Worm (Caenorhabditis elegans): Measurements from ENCODE around the gene W07A12.4.

DNA sequence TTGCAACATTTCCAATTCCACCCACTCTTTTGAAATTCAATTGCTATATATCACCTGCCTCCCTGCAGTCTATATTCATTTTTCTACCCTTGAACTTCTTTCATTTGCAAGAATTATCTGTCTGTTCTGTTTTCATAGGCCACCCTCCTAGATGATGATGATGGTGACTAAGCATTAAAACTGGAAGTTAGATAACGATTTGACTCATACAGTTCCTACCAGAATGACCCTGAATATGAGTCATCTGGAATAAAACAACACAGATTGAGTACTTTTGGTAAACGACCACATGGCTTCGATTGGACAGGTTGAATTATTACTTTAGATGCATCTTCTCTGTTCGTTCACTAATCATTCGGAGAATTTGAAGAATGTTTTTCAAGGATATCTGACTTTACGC is 21.7 kb upstream of the W07A12.4 start:
- TF ChIP-seq tbx-2 (tag; optimal IDR thresholded peaks at IDR 0.05) (no peak), ama-1 (optimal IDR thresholded peaks at IDR 0.05) (no peak), ceh-48 (tag; optimal IDR thresholded peaks at IDR 0.05) (no peak), pat-9 (tag; optimal IDR thresholded peaks at IDR 0.05) (no peak), C08G9.2 (tag; optimal IDR thresholded peaks at IDR 0.05) (no peak), mec-3 (tag; optimal IDR thresholded peaks at IDR 0.05; ENCODE audit: borderline replicate concordance) (no peak), ttx-3 (tag; optimal IDR thresholded peaks at IDR 0.05) (no peak)
